Fruit fly (Drosophila melanogaster) whole organism, embryonic: Measurements from ENCODE around the gene Neto.
A peak's percentile ranks its signal among the peaks of the same experiment; 100 is the strongest.

ENCODE experiments used
- Abd-B ChIP-seq: fragments of 200-800 bp; sonication (Bioruptor generic); optimal IDR thresholded peaks from 2 replicates; lab custom pipeline; 2018; ENCODE audit warnings: missing biosample characterization, mild to moderate bottlenecking, missing genetic modification characterization, moderate library complexity
- Atf3 ChIP-seq: fragments of 200-800 bp; sonication (Bioruptor generic); optimal IDR thresholded peaks from 3 replicates; lab custom pipeline; 2016; ENCODE audit warnings: missing biosample characterization, missing genetic modification characterization
- Bdp1 ChIP-seq: fragments of 200-800 bp; sonication (Bioruptor generic); optimal IDR thresholded peaks from 3 replicates; lab custom pipeline; 2016; ENCODE audit warnings: missing biosample characterization, missing genetic modification characterization
- CG10147 ChIP-seq: fragments of 200-800 bp; sonication (Bioruptor generic); optimal IDR thresholded peaks from 2 replicates; lab custom pipeline; 2019; ENCODE audit warnings: missing biosample characterization, mild to moderate bottlenecking, missing genetic modification characterization, moderate library complexity
- CG10565 ChIP-seq: fragments of 200-800 bp; sonication (Bioruptor generic); optimal IDR thresholded peaks from 3 replicates; lab custom pipeline; 2016; ENCODE audit warnings: missing biosample characterization, mild to moderate bottlenecking, missing genetic modification characterization
- CG12219 ChIP-seq: fragments of 200-800 bp; sonication (Bioruptor generic); optimal IDR thresholded peaks from 3 replicates; lab custom pipeline; 2018; ENCODE audit warnings: missing biosample characterization, mild to moderate bottlenecking, missing genetic modification characterization
- CG13296 ChIP-seq: fragments of 200-800 bp; sonication (Bioruptor generic); optimal IDR thresholded peaks from 3 replicates; lab custom pipeline; 2018; ENCODE audit warnings: missing biosample characterization, mild to moderate bottlenecking, missing genetic modification characterization
- CG14014 ChIP-seq: fragments of 200-800 bp; sonication (Bioruptor generic); IDR thresholded peaks from 2 replicates; pipeline ENCODE4 v1.3.6; 2022; ENCODE audit warnings: missing biosample characterization, missing genetic modification characterization
- CG14667 ChIP-seq: fragments of 200-800 bp; sonication (Bioruptor generic); IDR thresholded peaks from 2 replicates; pipeline ENCODE4 v1.3.6; 2022; ENCODE audit warnings: missing biosample characterization, missing genetic modification characterization
- CG15073 ChIP-seq: fragments of 200-800 bp; sonication (Bioruptor generic); optimal IDR thresholded peaks from 2 replicates; lab custom pipeline; 2016; ENCODE audit warnings: missing biosample characterization, missing genetic modification characterization
- CG15479 ChIP-seq: fragments of 200-800 bp; sonication (Bioruptor generic); optimal IDR thresholded peaks from 3 replicates; lab custom pipeline; 2019; ENCODE audit warnings: missing biosample characterization, mild to moderate bottlenecking, missing genetic modification characterization, moderate library complexity
- CG17359 ChIP-seq: fragments of 200-800 bp; sonication (Bioruptor generic); optimal IDR thresholded peaks from 3 replicates; lab custom pipeline; 2018; ENCODE audit warnings: missing biosample characterization, mild to moderate bottlenecking, missing genetic modification characterization, moderate library complexity
- CG18764 ChIP-seq: fragments of 200-800 bp; sonication (Bioruptor generic); optimal IDR thresholded peaks from 3 replicates; lab custom pipeline; 2016; ENCODE audit warnings: missing biosample characterization, missing genetic modification characterization
- CG31365 ChIP-seq: fragments of 200-800 bp; sonication (Bioruptor generic); optimal IDR thresholded peaks from 2 replicates; lab custom pipeline; 2018; ENCODE audit warnings: missing biosample characterization, mild to moderate bottlenecking, missing genetic modification characterization
- CG31441 ChIP-seq: fragments of 200-800 bp; sonication (Bioruptor generic); IDR thresholded peaks from 2 replicates; pipeline ENCODE4 v1.3.6; 2022; ENCODE audit warnings: missing biosample characterization, missing genetic modification characterization
- CG3995 ChIP-seq: fragments of 200-800 bp; sonication (Bioruptor generic); optimal IDR thresholded peaks from 3 replicates; lab custom pipeline; 2016; ENCODE audit warnings: missing biosample characterization, missing genetic modification characterization
- CG4820 ChIP-seq: fragments of 200-800 bp; sonication (Bioruptor generic); optimal IDR thresholded peaks from 3 replicates; lab custom pipeline; 2016; ENCODE audit warnings: missing biosample characterization, missing genetic modification characterization
- CG5180 ChIP-seq: fragments of 200-800 bp; sonication (Bioruptor generic); optimal IDR thresholded peaks from 3 replicates; lab custom pipeline; 2017; ENCODE audit warnings: missing biosample characterization, missing genetic modification characterization, mild to moderate bottlenecking, moderate library complexity, missing genetic modification reagents
- CG5245 ChIP-seq: fragments of 200-800 bp; sonication (Bioruptor generic); optimal IDR thresholded peaks from 3 replicates; lab custom pipeline; 2016; ENCODE audit warnings: missing biosample characterization, missing genetic modification characterization
- CG6813 ChIP-seq: fragments of 200-800 bp; sonication (Bioruptor generic); optimal IDR thresholded peaks from 2 replicates; lab custom pipeline; 2017; ENCODE audit warnings: missing biosample characterization, missing genetic modification characterization, mild to moderate bottlenecking, moderate library complexity, missing genetic modification reagents
- CG7786 ChIP-seq: fragments of 200-800 bp; sonication (Bioruptor generic); optimal IDR thresholded peaks from 2 replicates; lab custom pipeline; 2016; ENCODE audit warnings: missing biosample characterization, missing genetic modification characterization
- CG8359 ChIP-seq: fragments of 200-800 bp; sonication (Bioruptor generic); optimal IDR thresholded peaks from 2 replicates; lab custom pipeline; 2017; ENCODE audit warnings: missing biosample characterization, mild to moderate bottlenecking, missing genetic modification characterization, borderline replicate concordance
- CG8765 ChIP-seq: fragments of 200-800 bp; sonication (Bioruptor generic); IDR thresholded peaks from 2 replicates; pipeline ENCODE4 v1.3.6; 2022; ENCODE audit warnings: missing biosample characterization, missing genetic modification characterization
- CG9817 ChIP-seq: fragments of 200-800 bp; sonication (Bioruptor generic); optimal IDR thresholded peaks from 2 replicates; lab custom pipeline; 2018; ENCODE audit warnings: missing biosample characterization, mild to moderate bottlenecking, missing genetic modification characterization, moderate library complexity
- CoRest ChIP-seq: fragments of 200-800 bp; sonication (Bioruptor generic); optimal IDR thresholded peaks from 3 replicates; lab custom pipeline; 2018; ENCODE audit warnings: missing biosample characterization, mild to moderate bottlenecking, missing genetic modification characterization, moderate library complexity
- Deaf1 ChIP-seq: fragments of 200-800 bp; optimal IDR thresholded peaks from 3 replicates; lab custom pipeline; 2019; ENCODE audit warnings: missing biosample characterization, mild to moderate bottlenecking, missing genetic modification characterization, moderate library complexity
- Doc3 ChIP-seq: fragments of 200-800 bp; sonication (Bioruptor generic); IDR thresholded peaks from 3 replicates; pipeline ENCODE4 v1.3.6; 2022; ENCODE audit warnings: missing biosample characterization, missing genetic modification characterization; ENCODE audit not compliant: partially characterized antibody
- ERR ChIP-seq: fragments of 200-800 bp; sonication (Bioruptor generic); optimal IDR thresholded peaks from 2 replicates; lab custom pipeline; 2016; ENCODE audit warnings: missing biosample characterization, missing genetic modification characterization
- Hmr ChIP-seq: fragments of 200-800 bp; sonication (Bioruptor generic); optimal IDR thresholded peaks from 3 replicates; lab custom pipeline; 2017; ENCODE audit warnings: mild to moderate bottlenecking, missing biosample characterization, missing genetic modification reagents, missing genetic modification characterization
- Hsf ChIP-seq: fragments of 200-800 bp; sonication (Bioruptor generic); optimal IDR thresholded peaks from 3 replicates; lab custom pipeline; 2016; ENCODE audit warnings: missing biosample characterization, missing genetic modification characterization
- Max ChIP-seq: fragments of 200-800 bp; sonication (Bioruptor generic); optimal IDR thresholded peaks from 2 replicates; lab custom pipeline; 2016; ENCODE audit warnings: missing biosample characterization, mild to moderate bottlenecking, missing genetic modification characterization
- Neu2 ChIP-seq: fragments of 200-800 bp; sonication (Bioruptor generic); optimal IDR thresholded peaks from 3 replicates; lab custom pipeline; 2016; ENCODE audit warnings: missing biosample characterization, missing genetic modification characterization, borderline replicate concordance
- Nf-YB ChIP-seq: fragments of 200-800 bp; sonication (Bioruptor generic); optimal IDR thresholded peaks from 3 replicates; lab custom pipeline; 2019; ENCODE audit warnings: missing biosample characterization, mild to moderate bottlenecking, missing genetic modification characterization, moderate library complexity
- PHDP ChIP-seq: fragments of 200-800 bp; sonication (Bioruptor generic); optimal IDR thresholded peaks from 3 replicates; lab custom pipeline; 2018; ENCODE audit warnings: missing biosample characterization, mild to moderate bottlenecking, missing genetic modification characterization, moderate library complexity
- Usf ChIP-seq: fragments of 200-800 bp; sonication (Bioruptor generic); optimal IDR thresholded peaks from 2 replicates; lab custom pipeline; 2017; ENCODE audit warnings: missing genotype, missing biosample characterization, missing genetic modification characterization
- Vsx1 ChIP-seq: fragments of 200-800 bp; sonication (Bioruptor generic); optimal IDR thresholded peaks from 2 replicates; lab custom pipeline; 2017; ENCODE audit warnings: missing biosample characterization, mild to moderate bottlenecking, missing genetic modification characterization, missing genetic modification reagents
- al ChIP-seq: fragments of 200-800 bp; sonication (Bioruptor generic); IDR thresholded peaks from 2 replicates; pipeline ENCODE4 v1.3.6; 2022; ENCODE audit warnings: missing biosample characterization, missing genetic modification characterization
- ara ChIP-seq: fragments of 200-800 bp; sonication (Bioruptor generic); IDR thresholded peaks from 2 replicates; pipeline ENCODE4 v1.3.6; 2022; ENCODE audit warnings: missing biosample characterization, missing genetic modification characterization
- bab2 ChIP-seq: fragments of 200-800 bp; sonication (Bioruptor generic); optimal IDR thresholded peaks from 2 replicates; lab custom pipeline; 2016; ENCODE audit warnings: missing biosample characterization, missing genetic modification characterization
- bbx ChIP-seq: fragments of 200-800 bp; sonication (Bioruptor generic); IDR thresholded peaks from 2 replicates; pipeline ENCODE4 v1.3.6; 2022; ENCODE audit warnings: missing biosample characterization, missing genetic modification characterization; ENCODE audit not compliant: partially characterized antibody
- chm ChIP-seq: fragments of 200-800 bp; sonication (Bioruptor generic); IDR thresholded peaks from 2 replicates; pipeline ENCODE4 v1.3.6; 2022; ENCODE audit warnings: missing biosample characterization, missing genetic modification characterization
- ci ChIP-seq: fragments of 200-800 bp; sonication (Bioruptor generic); IDR thresholded peaks from 3 replicates; pipeline ENCODE4 v1.3.6; 2022; ENCODE audit warnings: missing biosample characterization, missing genetic modification characterization
- dpn ChIP-seq, 2 experiments: fragments of 200-800 bp; sonication (Bioruptor generic); optimal IDR thresholded peaks; 3 replicates each; lab custom pipeline; 2016; ENCODE audit warnings: missing biosample characterization in 2 of 2, missing genetic modification characterization in 2 of 2
- dysf ChIP-seq: fragments of 200-800 bp; sonication (Bioruptor generic); IDR thresholded peaks from 3 replicates; pipeline ENCODE4 v1.3.6; 2022; ENCODE audit warnings: missing biosample characterization, missing genetic modification characterization
- eve ChIP-seq, 2 experiments: fragments of >200 bp; optimal IDR thresholded peaks; 2 replicates each; lab custom pipeline; 2017; ENCODE audit warnings: missing biosample characterization in 2 of 2, missing genetic modification characterization in 2 of 2
- eyg ChIP-seq: fragments of 200-800 bp; sonication (Bioruptor generic); optimal IDR thresholded peaks from 3 replicates; lab custom pipeline; 2016; ENCODE audit warnings: missing biosample characterization, missing genetic modification characterization
- lilli ChIP-seq: fragments of 200-800 bp; sonication (Bioruptor generic); optimal IDR thresholded peaks from 3 replicates; lab custom pipeline; 2016; ENCODE audit warnings: missing biosample characterization, missing genetic modification characterization
- maf-S ChIP-seq: fragments of 200-800 bp; sonication (Bioruptor generic); optimal IDR thresholded peaks from 2 replicates; lab custom pipeline; 2016; ENCODE audit warnings: missing biosample characterization, missing genetic modification characterization
- nerfin-1 ChIP-seq: fragments of 200-800 bp; sonication (Bioruptor generic); optimal IDR thresholded peaks from 3 replicates; lab custom pipeline; 2019; ENCODE audit warnings: missing biosample characterization, mild to moderate bottlenecking, missing genetic modification characterization, moderate library complexity
- rib ChIP-seq: fragments of 200-800 bp; sonication (Bioruptor generic); IDR thresholded peaks from 2 replicates; pipeline ENCODE4 v1.3.6; 2022; ENCODE audit warnings: missing biosample characterization, missing genetic modification characterization
- row ChIP-seq: fragments of 200-800 bp; sonication (Bioruptor generic); IDR thresholded peaks from 3 replicates; pipeline ENCODE4 v1.3.6; 2022; ENCODE audit warnings: missing biosample characterization, missing genetic modification characterization
- ssp ChIP-seq: fragments of 200-800 bp; sonication (Bioruptor generic); IDR thresholded peaks from 2 replicates; pipeline ENCODE4 v1.3.6; 2022; ENCODE audit warnings: missing biosample characterization, missing genetic modification characterization

The Neto gene

DNA sequence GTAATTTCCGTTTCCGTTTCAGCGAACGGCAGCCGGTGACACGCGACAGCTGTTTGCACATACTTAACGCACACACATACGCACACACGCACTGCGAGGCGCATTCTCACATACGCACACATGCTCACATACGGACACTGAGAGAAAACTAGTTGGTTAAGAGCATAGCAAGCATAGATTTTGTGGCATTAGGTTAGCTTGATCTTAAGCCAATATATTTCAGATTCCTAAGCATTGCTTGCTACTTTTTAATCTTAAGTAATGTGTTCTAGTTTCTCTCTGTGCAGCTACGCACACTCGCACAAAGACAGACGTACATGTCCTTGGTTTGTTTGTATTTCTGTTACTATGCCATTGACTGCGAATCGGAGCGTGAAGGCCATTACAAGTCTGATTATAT lies 11.6 kb upstream of the Neto start (continued):
- TF ChIP-seq CG13296 (GFP tag; lab: Kevin White, UChicago) (peak; percentile 2), Deaf1 (tag; lab: Kevin White, UChicago) (no peak), dysf (GFP tag; lab: Robert Waterston, UW) (0 out of 3 replicates have a peak, but pooled peaks have one; percentile 34), CG7786 (peak; percentile 21), Nf-YB (no peak), bab2 (GFP tag; lab: Kevin White, UChicago) (no peak), Vsx1 (GFP tag; lab: Kevin White, UChicago) (no peak), bbx (no peak), CG12219 (no peak), CG15479 (GFP tag; lab: Kevin White, UChicago) (no peak), ssp (GFP tag; lab: Robert Waterston, UW) (no peak), CG18764 (GFP tag; lab: Kevin White, UChicago) (no peak), Atf3 (GFP tag; lab: Kevin White, UChicago) (no peak), eyg (GFP tag; lab: Kevin White, UChicago) (no peak), dpn (GFP tag; optimal IDR thresholded peaks at IDR 0.05; lab: Kevin White, UChicago) (no peak), eve (GFP tag; optimal IDR thresholded peaks at IDR 0.05; lab: Kevin White, UChicago) (no peak), Bdp1 (GFP tag; lab: Kevin White, UChicago) (no peak), CG14667 (GFP tag; lab: Robert Waterston, UW) (no peak), CG8765 (GFP tag; lab: Robert Waterston, UW) (no peak), maf-S (no peak), nerfin-1 (tag; lab: Kevin White, UChicago) (no peak), lilli (GFP tag; lab: Kevin White, UChicago) (peak; percentile 10), ci (GFP tag; lab: Robert Waterston, UW) (0 out of 3 replicates have a peak, but pooled peaks have one; percentile 13), al (no peak), CG4820 (GFP tag; lab: Kevin White, UChicago) (no peak), CG17359 (tag; lab: Kevin White, UChicago) (peak; percentile 16), CG3995 (GFP tag; lab: Kevin White, UChicago) (no peak), CG31365 (tag; lab: Kevin White, UChicago) (no peak), rib (GFP tag; lab: Robert Waterston, UW) (no peak), ERR (GFP tag; lab: Kevin White, UChicago) (no peak), CG8359 (GFP tag; lab: Kevin White, UChicago) (no peak), row (peak; percentile 46), CG5245 (GFP tag; lab: Kevin White, UChicago) (no peak), CG6813 (GFP tag; lab: Kevin White, UChicago) (no peak), Doc3 (GFP tag; lab: Robert Waterston, UW) (no peak), CG5180 (GFP tag; lab: Kevin White, UChicago) (no peak), chm (GFP tag; lab: Robert Waterston, UW) (no peak), Hmr (GFP tag; lab: Kevin White, UChicago) (peak; percentile 44), CG31441 (GFP tag; lab: Robert Waterston, UW) (no peak), Usf (GFP tag; lab: Kevin White, UChicago) (no peak), PHDP (no peak), CG9817 (tag; lab: Kevin White, UChicago) (peak; percentile 28), Hsf (GFP tag; lab: Kevin White, UChicago) (peak; percentile 4), CG15073 (no peak), Neu2 (GFP tag; lab: Kevin White, UChicago) (no peak), CG10565 (GFP tag; lab: Kevin White, UChicago) (no peak), CoRest (tag; lab: Kevin White, UChicago) (peak; percentile 4), CG14014 (GFP tag; lab: Robert Waterston, UW) (no peak), CG10147 (no peak), Max (GFP tag; lab: Kevin White, UChicago) (no peak), ara (GFP tag; lab: Robert Waterston, UW) (no peak), Abd-B (GFP tag; lab: Kevin White, UChicago) (no peak)
